Fruit fly (Drosophila melanogaster) whole organism, prepupa: Measurements from ENCODE around the gene CG11334.

Experiments
- Blimp-1 ChIP-seq: fragments of 200-800 bp; sonication (Bioruptor generic); optimal IDR thresholded peaks from 3 replicates; lab custom pipeline; 2017; ENCODE audit warnings: missing biosample characterization, missing genetic modification characterization, mild to moderate bottlenecking, moderate library complexity, missing genetic modification reagents
- CG10631 ChIP-seq: fragments of 200-800 bp; sonication (Bioruptor generic); optimal IDR thresholded peaks from 2 replicates; lab custom pipeline; 2016; ENCODE audit warnings: missing biosample characterization, missing genetic modification characterization
- CG10669 ChIP-seq: fragments of 200-800 bp; sonication (Bioruptor generic); optimal IDR thresholded peaks from 3 replicates; lab custom pipeline; 2018; ENCODE audit warnings: missing biosample characterization, mild to moderate bottlenecking, missing genetic modification characterization, moderate library complexity
- CG11294 ChIP-seq: fragments of 200-800 bp; sonication (Bioruptor generic); IDR thresholded peaks from 2 replicates; pipeline ENCODE4 v1.3.6; 2022; ENCODE audit warnings: missing biosample characterization, missing genetic modification characterization
- CG11762 ChIP-seq: fragments of 200-800 bp; sonication (Bioruptor generic); optimal IDR thresholded peaks from 3 replicates; lab custom pipeline; 2016; ENCODE audit warnings: missing biosample characterization, missing genetic modification characterization; ENCODE audit not compliant: insufficient read depth
- CG15336 ChIP-seq: fragments of 200-800 bp; sonication (Bioruptor generic); IDR thresholded peaks from 2 replicates; pipeline ENCODE4 v1.3.6; 2022; ENCODE audit warnings: missing biosample characterization, missing genetic modification characterization
- CG1621 ChIP-seq: fragments of 200-800 bp; sonication (Bioruptor generic); optimal IDR thresholded peaks from 3 replicates; lab custom pipeline; 2018; ENCODE audit warnings: missing biosample characterization, mild to moderate bottlenecking, missing genetic modification characterization
- CG16779 ChIP-seq: fragments of 200-800 bp; sonication (Bioruptor generic); optimal IDR thresholded peaks from 3 replicates; lab custom pipeline; 2017; ENCODE audit warnings: missing biosample characterization, mild to moderate bottlenecking, missing genetic modification characterization
- CG31627 ChIP-seq: fragments of 200-800 bp; sonication (Bioruptor generic); optimal IDR thresholded peaks from 3 replicates; lab custom pipeline; 2016; ENCODE audit warnings: missing biosample characterization, missing genetic modification characterization
- CG32006 ChIP-seq: fragments of 200-800 bp; sonication (Bioruptor generic); optimal IDR thresholded peaks from 3 replicates; lab custom pipeline; 2017; ENCODE audit warnings: missing biosample characterization, mild to moderate bottlenecking, missing genetic modification characterization
- CG34406 ChIP-seq: fragments of 200-800 bp; sonication (Bioruptor generic); optimal IDR thresholded peaks from 3 replicates; lab custom pipeline; 2016; ENCODE audit warnings: missing biosample characterization, missing genetic modification characterization
- CG4318 ChIP-seq: fragments of 200-800 bp; sonication (Bioruptor generic); optimal IDR thresholded peaks from 3 replicates; lab custom pipeline; 2017; ENCODE audit warnings: missing biosample characterization, mild to moderate bottlenecking, missing genetic modification characterization
- CG6163 ChIP-seq: fragments of 200-800 bp; sonication (Bioruptor generic); IDR thresholded peaks from 3 replicates; pipeline ENCODE4 v1.3.6; 2022; ENCODE audit warnings: missing biosample characterization, missing genetic modification characterization
- CG6792 ChIP-seq: fragments of 200-800 bp; sonication (Bioruptor generic); optimal IDR thresholded peaks from 3 replicates; lab custom pipeline; 2016; ENCODE audit warnings: missing biosample characterization, missing genetic modification characterization
- CG6808 ChIP-seq: fragments of 200-800 bp; sonication (Bioruptor generic); optimal IDR thresholded peaks from 3 replicates; lab custom pipeline; 2017; ENCODE audit warnings: missing biosample characterization, missing genetic modification characterization, mild to moderate bottlenecking, moderate library complexity, missing genetic modification reagents
- CG6854 ChIP-seq: fragments of 200-800 bp; sonication (Bioruptor generic); optimal IDR thresholded peaks from 2 replicates; lab custom pipeline; 2017; ENCODE audit warnings: missing biosample characterization, mild to moderate bottlenecking, missing genetic modification characterization
- CG7368 ChIP-seq: fragments of 200-800 bp; sonication (Bioruptor generic); optimal IDR thresholded peaks from 3 replicates; lab custom pipeline; 2016; ENCODE audit warnings: missing biosample characterization, missing genetic modification characterization
- CG8119 ChIP-seq: fragments of 200-800 bp; sonication (Bioruptor generic); IDR thresholded peaks from 3 replicates; pipeline ENCODE4 v1.3.6; 2022; ENCODE audit warnings: missing biosample characterization, missing genetic modification characterization
- CG8319 ChIP-seq: fragments of 200-800 bp; sonication (Bioruptor generic); optimal IDR thresholded peaks from 3 replicates; lab custom pipeline; 2016; ENCODE audit warnings: missing biosample characterization, missing genetic modification characterization
- CG8632 ChIP-seq: fragments of 200-800 bp; sonication (Bioruptor generic); optimal IDR thresholded peaks from 3 replicates; lab custom pipeline; 2016; ENCODE audit warnings: missing biosample characterization, missing genetic modification characterization
- CG9139 ChIP-seq: fragments of 200-800 bp; sonication (Bioruptor generic); optimal IDR thresholded peaks from 3 replicates; lab custom pipeline; 2017; ENCODE audit warnings: missing biosample characterization, mild to moderate bottlenecking, missing genetic modification characterization
- Eip75B ChIP-seq: fragments of 200-800 bp; sonication (Bioruptor generic); optimal IDR thresholded peaks from 3 replicates; lab custom pipeline; 2016; ENCODE audit warnings: missing biosample characterization, missing genetic modification characterization
- Eip93F ChIP-seq: fragments of 200-800 bp; sonication (Bioruptor generic); optimal IDR thresholded peaks from 2 replicates; lab custom pipeline; 2016; ENCODE audit warnings: missing biosample characterization, mild to moderate bottlenecking, missing genetic modification characterization
- Ets21C ChIP-seq: fragments of 200-800 bp; sonication (Bioruptor generic); optimal IDR thresholded peaks from 3 replicates; lab custom pipeline; 2016; ENCODE audit warnings: missing biosample characterization, missing genetic modification characterization
- Ets96B ChIP-seq: fragments of 200-800 bp; optimal IDR thresholded peaks from 2 replicates; lab custom pipeline; 2019; ENCODE audit warnings: missing biosample characterization, mild to moderate bottlenecking, missing genetic modification characterization, moderate library complexity
- Lpt ChIP-seq: fragments of 200-800 bp; sonication (Bioruptor generic); optimal IDR thresholded peaks from 3 replicates; lab custom pipeline; 2016; ENCODE audit warnings: missing biosample characterization, missing genetic modification characterization
- Met ChIP-seq: fragments of 200-800 bp; sonication (Bioruptor generic); optimal IDR thresholded peaks from 3 replicates; lab custom pipeline; 2016; ENCODE audit warnings: missing biosample characterization, missing genetic modification characterization
- OdsH ChIP-seq: fragments of 200-800 bp; sonication (Bioruptor generic); optimal IDR thresholded peaks from 3 replicates; lab custom pipeline; 2016; ENCODE audit warnings: missing biosample characterization, missing genetic modification characterization
- Smox ChIP-seq: fragments of 200-800 bp; sonication (Bioruptor generic); optimal IDR thresholded peaks from 3 replicates; lab custom pipeline; 2016; ENCODE audit warnings: missing biosample characterization, missing genetic modification characterization
- Sox14 ChIP-seq: fragments of 200-800 bp; sonication (Bioruptor generic); optimal IDR thresholded peaks from 3 replicates; lab custom pipeline; 2016; ENCODE audit warnings: missing biosample characterization, missing genetic modification characterization
- acj6 ChIP-seq: fragments of 200-800 bp; sonication (Bioruptor generic); optimal IDR thresholded peaks from 3 replicates; lab custom pipeline; 2016; ENCODE audit warnings: missing biosample characterization, missing genetic modification characterization
- cyc ChIP-seq: fragments of 200-800 bp; sonication (Bioruptor generic); optimal IDR thresholded peaks from 3 replicates; lab custom pipeline; 2016; ENCODE audit warnings: missing biosample characterization, missing genetic modification characterization
- dac ChIP-seq: fragments of 200-800 bp; sonication (Bioruptor generic); optimal IDR thresholded peaks from 2 replicates; lab custom pipeline; 2017; ENCODE audit warnings: missing biosample characterization, mild to moderate bottlenecking, missing genetic modification characterization
- dsx ChIP-seq: fragments of 200-800 bp; optimal IDR thresholded peaks from 3 replicates; lab custom pipeline; 2019; ENCODE audit warnings: missing biosample characterization, mild to moderate bottlenecking, missing genetic modification characterization, moderate library complexity; ENCODE audit not compliant: poor library complexity, severe bottlenecking
- eg ChIP-seq: fragments of 200-800 bp; sonication (Bioruptor generic); IDR thresholded peaks from 3 replicates; pipeline ENCODE4 v1.3.6; 2022; ENCODE audit warnings: missing biosample characterization, missing genetic modification characterization
- esn ChIP-seq: fragments of 200-800 bp; sonication (Bioruptor generic); optimal IDR thresholded peaks from 2 replicates; lab custom pipeline; 2016; ENCODE audit warnings: missing biosample characterization, mild to moderate bottlenecking, missing genetic modification characterization, moderate library complexity
- fd59A ChIP-seq: fragments of 200-800 bp; sonication (Bioruptor generic); optimal IDR thresholded peaks from 2 replicates; lab custom pipeline; 2017; ENCODE audit warnings: missing biosample characterization, mild to moderate bottlenecking, missing genetic modification characterization, missing genetic modification reagents
- fd85E ChIP-seq: fragments of 200-800 bp; sonication (Bioruptor generic); optimal IDR thresholded peaks from 3 replicates; lab custom pipeline; 2016; ENCODE audit warnings: missing biosample characterization, missing genetic modification characterization
- fkh ChIP-seq: fragments of 200-800 bp; sonication (Bioruptor generic); optimal IDR thresholded peaks from 3 replicates; lab custom pipeline; 2017; ENCODE audit warnings: missing biosample characterization, mild to moderate bottlenecking, missing genetic modification characterization, moderate library complexity
- lz ChIP-seq: fragments of 200-800 bp; sonication (Bioruptor generic); optimal IDR thresholded peaks from 3 replicates; lab custom pipeline; 2016; ENCODE audit warnings: missing biosample characterization, missing genetic modification characterization
- net ChIP-seq: fragments of 200-800 bp; sonication (Bioruptor generic); optimal IDR thresholded peaks from 3 replicates; lab custom pipeline; 2016; ENCODE audit warnings: missing biosample characterization, missing genetic modification characterization
- pdm3 ChIP-seq: fragments of 200-800 bp; sonication (Bioruptor generic); optimal IDR thresholded peaks from 3 replicates; lab custom pipeline; 2016; ENCODE audit warnings: missing biosample characterization, missing genetic modification characterization
- ss ChIP-seq, 2 experiments: fragments of 200-800 bp; sonication (Bioruptor generic); optimal IDR thresholded peaks; 2 replicates in 1 of 2; 3 replicates in 1 of 2; lab custom pipeline; 2017 to 2018; ENCODE audit warnings: mild to moderate bottlenecking in 2 of 2, missing biosample characterization in 2 of 2, missing genetic modification characterization in 2 of 2, moderate library complexity in 1 of 2
- topi ChIP-seq: fragments of 200-800 bp; sonication (Bioruptor generic); optimal IDR thresholded peaks from 3 replicates; lab custom pipeline; 2016; ENCODE audit warnings: missing biosample characterization, missing genetic modification characterization
- vri ChIP-seq: fragments of 200-800 bp; sonication (Bioruptor generic); optimal IDR thresholded peaks from 3 replicates; lab custom pipeline; 2016; ENCODE audit warnings: missing biosample characterization, mild to moderate bottlenecking, missing genetic modification characterization

Gene CG11334

DNA sequence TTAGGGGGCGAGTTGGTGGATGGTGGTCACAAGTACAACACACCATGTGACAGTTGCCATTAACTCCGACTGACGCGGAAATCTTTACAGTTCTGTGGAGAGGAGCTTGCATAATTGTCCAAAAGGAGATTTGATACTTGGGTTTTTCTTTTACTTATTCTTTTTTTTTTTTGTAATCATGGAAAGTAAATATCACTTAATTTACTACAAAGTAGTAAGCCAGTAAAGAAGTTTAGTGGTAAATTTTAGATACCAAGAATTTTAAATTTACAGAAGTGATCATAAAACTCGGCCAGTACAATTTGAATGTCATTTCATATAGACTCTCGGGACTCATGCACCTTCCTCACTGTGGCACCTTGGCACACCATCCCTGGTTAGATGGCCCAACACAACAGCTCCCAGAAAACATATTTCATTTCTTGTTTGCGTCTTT, 42.4 kb upstream of the CG11334 start (continued):
- TF ChIP-seq CG11762 (GFP tag; lab: Kevin White, UChicago) (peak; percentile 7), CG10631 (GFP tag; lab: Kevin White, UChicago) (peak; percentile 73), CG6808 (GFP tag; lab: Kevin White, UChicago) (peak; percentile 65), CG8119 (GFP tag; lab: Robert Waterston, UW) (no peak), CG7368 (GFP tag; lab: Kevin White, UChicago) (no peak), lz (GFP tag; lab: Kevin White, UChicago) (peak; percentile 80), CG32006 (GFP tag; lab: Kevin White, UChicago) (peak; percentile 26), CG6792 (GFP tag; lab: Kevin White, UChicago) (peak; percentile 58)

dm6 chr3R:31504731-31505252, 42.0 kb upstream of the CG11334 start:
- TF ChIP-seq fd59A (GFP tag; lab: Kevin White, UChicago), result no peak
- no peak for TF ChIP-seq Eip75B (GFP tag; lab: Kevin White, UChicago)
- TF ChIP-seq CG6854 (GFP tag; lab: Kevin White, UChicago), result peak; percentile 75
- TF ChIP-seq CG1621 (tag; lab: Kevin White, UChicago), result peak; percentile 75

DNA sequence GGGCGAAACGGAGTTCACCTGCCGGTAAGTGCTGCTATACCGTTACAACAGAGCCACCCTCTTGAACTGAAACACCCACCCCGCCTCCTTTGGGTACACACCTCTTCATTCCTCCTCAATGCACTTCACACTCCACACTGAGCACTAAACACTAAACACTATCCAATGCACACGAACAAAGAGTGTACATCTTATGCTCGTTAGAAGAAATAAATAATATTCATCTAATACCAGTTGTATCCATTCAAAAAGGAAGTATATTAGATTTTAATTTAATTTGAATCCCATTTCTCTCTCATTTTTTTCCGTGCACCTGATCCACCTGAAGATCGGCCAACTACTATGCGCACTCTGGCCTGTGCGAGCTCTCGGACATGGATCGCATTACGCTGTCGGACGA, 40.8 kb upstream of the CG11334 start:
- TF ChIP-seq CG31627 (GFP tag; lab: Kevin White, UChicago) (peak; percentile 18), ss (GFP tag; optimal IDR thresholded peaks at IDR 0.05; lab: Kevin White, UChicago) (peak in 1 of 2 experiments; percentile 67), vri (GFP tag; lab: Kevin White, UChicago) (no peak), net (GFP tag; lab: Kevin White, UChicago) (no peak), topi (GFP tag; lab: Kevin White, UChicago) (peak; percentile 31), Ets21C (no peak), fd59A (GFP tag; lab: Kevin White, UChicago) (no peak), CG6163 (GFP tag; lab: Robert Waterston, UW) (0 out of 3 replicates have a peak, but pooled peaks have one; percentile 55), Ets96B (peak; percentile 63), Blimp-1 (GFP tag; lab: Kevin White, UChicago) (no peak), CG4318 (no peak), CG6808 (GFP tag; lab: Kevin White, UChicago) (no peak), Met (GFP tag; lab: Kevin White, UChicago) (peak; percentile 30), Sox14 (GFP tag; lab: Kevin White, UChicago) (peak; percentile 32), fkh (GFP tag; lab: Kevin White, UChicago) (no peak), CG6854 (GFP tag; lab: Kevin White, UChicago) (no peak), CG11294 (GFP tag; lab: Robert Waterston, UW) (no peak), CG8119 (GFP tag; lab: Robert Waterston, UW) (peak; percentile 36; the same call in 1 of the 3 replicates), CG11762 (GFP tag; lab: Kevin White, UChicago) (no peak), dsx (GFP tag; lab: Kevin White, UChicago) (peak; percentile 12), CG15336 (no peak), CG7368 (GFP tag; lab: Kevin White, UChicago) (no peak), CG1621 (tag; lab: Kevin White, UChicago) (no peak), CG16779 (tag; lab: Kevin White, UChicago) (no peak), CG9139 (GFP tag; lab: Kevin White, UChicago) (no peak), eg (GFP tag; lab: Robert Waterston, UW) (no peak), OdsH (peak; percentile 24), cyc (GFP tag; lab: Kevin White, UChicago) (no peak), dac (GFP tag; lab: Kevin White, UChicago) (no peak), Smox (GFP tag; lab: Kevin White, UChicago) (peak; percentile 8), Eip93F (no peak), pdm3 (GFP tag; lab: Kevin White, UChicago) (peak; percentile 35), CG10669 (GFP tag; lab: Kevin White, UChicago) (peak; percentile 51), CG34406 (GFP tag; lab: Kevin White, UChicago) (peak; percentile 4), CG8319 (GFP tag; lab: Kevin White, UChicago) (no peak), esn (GFP tag; lab: Kevin White, UChicago) (peak; percentile 14), Eip75B (GFP tag; lab: Kevin White, UChicago) (peak; percentile 21), fd85E (GFP tag; lab: Kevin White, UChicago) (no peak), lz (GFP tag; lab: Kevin White, UChicago) (no peak), CG8632 (peak; percentile 17), acj6 (peak; percentile 32), Lpt (GFP tag; lab: Kevin White, UChicago) (no peak)
